Worm (Caenorhabditis elegans) whole organism, L2 larva: ENCODE measurements around the gene F59B2.13.

ENCODE experiments used
- C34F6.9 ChIP-seq: fragments of 150-350 bp; optimal IDR thresholded peaks from 2 replicates; lab custom pipeline; 2014; ENCODE audit warnings: missing biosample characterization, missing genetic modification characterization
- F13H6.1 ChIP-seq: sonication (generic microtip); optimal IDR thresholded peaks from 2 replicates; lab custom pipeline; 2016; ENCODE audit warnings: missing genetic modification characterization, missing compliant biosample characterization
- R02D3.7 ChIP-seq: fragments of 150-350 bp; optimal IDR thresholded peaks from 2 replicates; lab custom pipeline; 2014; ENCODE audit warnings: missing biosample characterization, missing genetic modification characterization
- Y55F3AM.14 ChIP-seq: fragments of 200-800 bp; sonication (Bioruptor generic); optimal IDR thresholded peaks from 2 replicates; lab custom pipeline; 2018; ENCODE audit warnings: mild to moderate bottlenecking, missing genetic modification characterization, missing compliant biosample characterization
- ZK546.5 ChIP-seq: sonication (generic microtip); optimal IDR thresholded peaks from 2 replicates; lab custom pipeline; 2017; ENCODE audit warnings: missing biosample characterization, missing genetic modification characterization
- alr-1 ChIP-seq: fragments of 150-350 bp; optimal IDR thresholded peaks from 2 replicates; lab custom pipeline; 2014; ENCODE audit warnings: missing biosample characterization, missing genetic modification characterization
- aly-2 ChIP-seq: fragments of 150-350 bp; optimal IDR thresholded peaks from 2 replicates; lab custom pipeline; 2014; ENCODE audit warnings: missing biosample characterization, missing genetic modification characterization
- ama-1 ChIP-seq: fragments of 150-350 bp; optimal IDR thresholded peaks from 2 replicates; lab custom pipeline; 2018; ENCODE audit warnings: inconsistent platforms
- blmp-1 ChIP-seq: sonication (generic microtip); optimal IDR thresholded peaks from 2 replicates; lab custom pipeline; 2017; ENCODE audit warnings: missing genetic modification characterization, mild to moderate bottlenecking, missing compliant biosample characterization, antibody characterized with exemption, moderate library complexity; ENCODE audit not compliant: insufficient read depth
- ceh-82 ChIP-seq: fragments of 150-350 bp; optimal IDR thresholded peaks from 2 replicates; lab custom pipeline; 2014; ENCODE audit warnings: missing biosample characterization, missing genetic modification characterization
- egl-27 ChIP-seq: sonication (generic microtip); optimal IDR thresholded peaks from 3 replicates; lab custom pipeline; 2017; ENCODE audit warnings: missing biosample characterization, missing genetic modification reagents, missing genetic modification characterization
- elt-1 ChIP-seq: fragments of 150-350 bp; optimal IDR thresholded peaks from 2 replicates; lab custom pipeline; 2014; ENCODE audit warnings: missing biosample characterization, missing genetic modification characterization
- elt-3 ChIP-seq: sonication (generic microtip); optimal IDR thresholded peaks from 2 replicates; lab custom pipeline; 2017; ENCODE audit warnings: missing biosample characterization, missing genetic modification characterization
- fos-1 ChIP-seq: fragments of 150-350 bp; optimal IDR thresholded peaks from 2 replicates; lab custom pipeline; 2014; ENCODE audit warnings: missing biosample characterization, missing genetic modification characterization
- gmeb-1 ChIP-seq: fragments of 150-350 bp; optimal IDR thresholded peaks from 2 replicates; lab custom pipeline; 2014; ENCODE audit warnings: missing biosample characterization, missing genetic modification characterization
- lin-11 ChIP-seq: fragments of 150-350 bp; sonication (generic microtip); optimal IDR thresholded peaks from 2 replicates; lab custom pipeline; 2014; ENCODE audit warnings: missing biosample characterization, missing genetic modification characterization, inconsistent platforms, mixed read lengths
- lin-13 ChIP-seq: fragments of 150-350 bp; optimal IDR thresholded peaks from 2 replicates; lab custom pipeline; 2014; ENCODE audit warnings: missing biosample characterization, missing genetic modification reagents, missing genetic modification characterization
- lsy-2 ChIP-seq, 2 experiments: fragments of 150-350 bp in 1 of 2; sonication (generic microtip) in 1 of 2; optimal IDR thresholded peaks; 2 replicates each; lab custom pipeline; 2014 to 2017; ENCODE audit warnings: missing biosample characterization in 2 of 2, missing genetic modification characterization in 2 of 2
- mab-5 ChIP-seq: fragments of 150-350 bp; optimal IDR thresholded peaks from 2 replicates; lab custom pipeline; 2014; ENCODE audit warnings: missing biosample characterization, missing genetic modification characterization
- mdl-1 ChIP-seq, 2 experiments: fragments of 150-350 bp in 1 of 2; sonication (generic microtip) in 1 of 2; optimal IDR thresholded peaks; 2 replicates each; lab custom pipeline; 2017; ENCODE audit warnings: missing biosample characterization in 2 of 2, missing genetic modification characterization in 2 of 2
- nhr-10 ChIP-seq: sonication (generic microtip); optimal IDR thresholded peaks from 2 replicates; lab custom pipeline; 2017; ENCODE audit warnings: missing biosample characterization, missing genetic modification characterization
- nhr-11 ChIP-seq: fragments of 150-350 bp; optimal IDR thresholded peaks from 2 replicates; lab custom pipeline; 2014; ENCODE audit warnings: missing biosample characterization, missing genetic modification characterization
- nhr-129 ChIP-seq: fragments of 150-350 bp; optimal IDR thresholded peaks from 2 replicates; lab custom pipeline; 2014; ENCODE audit warnings: missing biosample characterization, missing genetic modification characterization
- nhr-21 ChIP-seq: fragments of 150-350 bp; optimal IDR thresholded peaks from 2 replicates; lab custom pipeline; 2014; ENCODE audit warnings: missing biosample characterization, missing genetic modification characterization
- nhr-23 ChIP-seq: fragments of 150-350 bp; optimal IDR thresholded peaks from 2 replicates; lab custom pipeline; 2014; ENCODE audit warnings: missing biosample characterization, missing genetic modification reagents, missing genetic modification characterization
- nhr-237 ChIP-seq: fragments of 150-350 bp; optimal IDR thresholded peaks from 2 replicates; lab custom pipeline; 2014; ENCODE audit warnings: missing biosample characterization, missing genetic modification characterization
- nhr-25 ChIP-seq: fragments of 150-350 bp; sonication (generic microtip); optimal IDR thresholded peaks from 3 replicates; lab custom pipeline; 2014; ENCODE audit warnings: missing biosample characterization, missing genetic modification characterization
- nhr-6 ChIP-seq: fragments of 150-350 bp; optimal IDR thresholded peaks from 2 replicates; lab custom pipeline; 2014; ENCODE audit warnings: missing biosample characterization, missing genetic modification characterization
- nhr-77 ChIP-seq: fragments of 150-350 bp; optimal IDR thresholded peaks from 2 replicates; lab custom pipeline; 2014; ENCODE audit warnings: missing biosample characterization, missing genetic modification characterization
- peb-1 ChIP-seq: fragments of 150-350 bp; optimal IDR thresholded peaks from 2 replicates; lab custom pipeline; 2014; ENCODE audit warnings: missing biosample characterization, missing genetic modification characterization
- sem-4 ChIP-seq: fragments of 150-350 bp; optimal IDR thresholded peaks from 2 replicates; lab custom pipeline; 2014; ENCODE audit warnings: missing biosample characterization, missing genetic modification reagents, missing genetic modification characterization
- sma-3 ChIP-seq: sonication (generic microtip); optimal IDR thresholded peaks from 2 replicates; lab custom pipeline; 2016; ENCODE audit warnings: missing genetic modification reagents, missing genetic modification characterization, missing compliant biosample characterization
- sma-9 ChIP-seq, 2 experiments: fragments of 150-350 bp in 1 of 2; sonication (generic microtip) in 1 of 2; optimal IDR thresholded peaks; 2 replicates each; lab custom pipeline; 2014 to 2016; ENCODE audit warnings: missing genetic modification characterization in 2 of 2, mild to moderate bottlenecking in 1 of 2, missing biosample characterization in 1 of 2, missing compliant biosample characterization in 1 of 2, missing genetic modification reagents in 1 of 2, moderate library complexity in 1 of 2
- unc-39 ChIP-seq: fragments of 150-350 bp; optimal IDR thresholded peaks from 2 replicates; lab custom pipeline; 2014; ENCODE audit warnings: missing biosample characterization, missing genetic modification characterization
- unc-55 ChIP-seq: fragments of 150-350 bp; sonication (generic microtip); optimal IDR thresholded peaks from 3 replicates; lab custom pipeline; 2014; ENCODE audit warnings: missing biosample characterization, missing genetic modification reagents, missing genetic modification characterization
- zag-1 ChIP-seq: fragments of 150-350 bp; optimal IDR thresholded peaks from 2 replicates; lab custom pipeline; 2014; ENCODE audit warnings: missing biosample characterization, missing genetic modification characterization
- ztf-4 ChIP-seq: fragments of 150-350 bp; optimal IDR thresholded peaks from 2 replicates; lab custom pipeline; 2014; ENCODE audit warnings: missing biosample characterization, missing genetic modification characterization

F59B2.13 gene

DNA sequence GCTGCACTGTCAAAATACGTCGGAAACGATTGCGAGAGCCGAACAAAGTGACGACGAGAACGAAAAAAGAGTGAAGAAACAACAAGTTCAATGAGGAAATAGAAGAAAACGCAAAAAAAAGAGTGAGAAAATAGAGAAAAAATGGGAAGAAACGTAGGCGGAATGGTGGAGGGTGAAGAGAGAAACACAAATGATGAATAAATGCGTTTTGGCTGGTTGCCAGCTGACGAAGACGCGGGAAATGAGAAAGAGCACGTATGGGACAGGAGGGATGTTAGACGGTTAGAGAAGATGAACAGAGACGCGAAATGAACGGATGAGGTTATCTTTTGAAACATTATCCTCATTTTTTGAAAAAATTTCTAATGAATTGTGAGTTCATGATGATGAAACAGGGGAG is 41.9 kb downstream of the F59B2.13 start (continued):
- TF ChIP-seq lin-11 (tag; lab: Kevin White, UChicago) (peak; percentile 36), unc-39 (tag; lab: Kevin White, UChicago) (no peak), nhr-6 (tag; lab: Kevin White, UChicago) (peak; percentile 63), sem-4 (tag; lab: Kevin White, UChicago) (peak; percentile 61), mdl-1 (tag; optimal IDR thresholded peaks at IDR 0.05; lab: Kevin White, UChicago) (peak in 1 of 2 experiments; percentile 37), mab-5 (tag; lab: Kevin White, UChicago) (peak; percentile 21), Y55F3AM.14 (GFP tag; lab: Kevin White, UChicago) (no peak), nhr-77 (tag; lab: Kevin White, UChicago) (no peak), sma-9 (GFP tag; optimal IDR thresholded peaks at IDR 0.05; lab: Kevin White, UChicago) (peak; percentile 83), sma-9 (tag; optimal IDR thresholded peaks at IDR 0.05; lab: Kevin White, UChicago) (no peak), aly-2 (no peak), egl-27 (tag; lab: Kevin White, UChicago) (peak; percentile 59), nhr-10 (tag; lab: Kevin White, UChicago) (no peak), gmeb-1 (tag; lab: Kevin White, UChicago) (no peak), nhr-21 (tag; lab: Kevin White, UChicago) (no peak), unc-55 (GFP tag; lab: Kevin White, UChicago) (peak; percentile 87)

DNA sequence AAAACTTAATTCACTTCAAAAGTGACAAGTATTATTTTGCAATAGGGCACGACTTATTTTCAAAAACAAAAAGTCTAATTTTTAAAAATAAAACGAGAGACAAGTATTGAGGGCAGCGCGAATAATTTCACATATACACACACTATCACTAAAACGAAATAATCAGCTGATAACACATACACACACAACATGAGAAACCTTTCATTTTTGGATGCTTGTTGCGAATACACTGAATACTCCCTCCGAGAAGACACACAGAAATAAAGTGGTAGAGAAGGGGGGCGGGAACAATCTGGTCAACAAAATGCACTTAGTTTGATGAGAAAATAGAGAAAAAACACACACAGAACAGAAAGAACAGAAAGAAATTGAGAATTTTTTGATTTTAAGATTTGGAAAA is 42.4 kb downstream of the F59B2.13 start:
- TF ChIP-seq fos-1 (tag; lab: Kevin White, UChicago) (peak; percentile 27), ama-1 (lab: Kevin White, UChicago) (peak; percentile 10), gmeb-1 (tag; lab: Kevin White, UChicago) (no peak)

DNA sequence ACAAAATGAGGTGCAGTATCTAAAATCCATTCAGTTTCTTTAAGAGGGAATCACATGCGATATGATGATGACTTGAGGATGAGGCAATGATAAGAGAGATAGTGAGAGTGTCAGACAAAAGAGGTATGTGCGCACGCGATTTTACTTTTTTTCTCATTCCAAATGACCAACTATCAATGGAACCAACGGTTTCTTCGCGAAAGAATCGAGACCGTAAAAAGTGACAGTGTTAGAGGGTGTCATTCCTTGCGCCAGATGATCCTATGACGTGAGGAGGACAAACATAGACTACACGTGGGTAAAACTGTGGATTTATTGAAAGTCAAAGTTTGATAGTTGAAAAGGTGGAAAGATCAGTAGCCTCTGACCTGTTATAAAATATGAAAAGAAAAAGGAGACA is 43.0 kb downstream of the F59B2.13 start:
- TF ChIP-seq nhr-23, result no peak
- TF ChIP-seq peb-1 (tag; lab: Kevin White, UChicago), result no peak
- no peak for TF ChIP-seq ceh-82 (tag; lab: Kevin White, UChicago)
- no peak for TF ChIP-seq mab-5 (tag; lab: Kevin White, UChicago)
- no peak for TF ChIP-seq nhr-10 (tag; lab: Kevin White, UChicago)
- no peak for TF ChIP-seq elt-1 (tag; lab: Kevin White, UChicago)
- TF ChIP-seq nhr-237, result no peak
- no peak for TF ChIP-seq lin-13
- no peak for TF ChIP-seq lin-11 (tag; lab: Kevin White, UChicago)
- no peak for TF ChIP-seq C34F6.9 (tag; lab: Kevin White, UChicago)
- TF ChIP-seq sma-3 (GFP tag; lab: Kevin White, UChicago), result no peak
- TF ChIP-seq R02D3.7 (tag; lab: Kevin White, UChicago), result no peak
- peak; percentile 78 for TF ChIP-seq nhr-129 (tag; lab: Kevin White, UChicago)
- no peak for TF ChIP-seq alr-1
- peak; percentile 62 for TF ChIP-seq nhr-21 (tag; lab: Kevin White, UChicago)
- TF ChIP-seq lsy-2 (tag; optimal IDR thresholded peaks at IDR 0.05; lab: Kevin White, UChicago), result no peak
- TF ChIP-seq unc-55 (GFP tag; lab: Kevin White, UChicago), result no peak
- no peak for TF ChIP-seq egl-27 (tag; lab: Kevin White, UChicago)
- peak; percentile 70 for TF ChIP-seq sma-9 (GFP tag; optimal IDR thresholded peaks at IDR 0.05; lab: Kevin White, UChicago)
- no peak for TF ChIP-seq sma-9 (tag; optimal IDR thresholded peaks at IDR 0.05; lab: Kevin White, UChicago)
- TF ChIP-seq nhr-6 (tag; lab: Kevin White, UChicago), result no peak
- TF ChIP-seq fos-1 (tag; lab: Kevin White, UChicago), result peak; percentile 28
- peak; percentile 80 for TF ChIP-seq blmp-1
- no peak for TF ChIP-seq nhr-77 (tag; lab: Kevin White, UChicago)
- TF ChIP-seq nhr-11 (tag; lab: Kevin White, UChicago), result no peak
- TF ChIP-seq elt-3, result no peak
- no peak for TF ChIP-seq ZK546.5 (tag; lab: Kevin White, UChicago)
- TF ChIP-seq mdl-1 (tag; optimal IDR thresholded peaks at IDR 0.05; lab: Kevin White, UChicago), result peak in 1 of 2 experiments; percentile 39
- TF ChIP-seq F13H6.1 (tag; lab: Kevin White, UChicago), result no peak
- TF ChIP-seq ama-1 (lab: Kevin White, UChicago), result no peak
- no peak for TF ChIP-seq sem-4 (tag; lab: Kevin White, UChicago)
- TF ChIP-seq nhr-25 (tag; lab: Kevin White, UChicago), result peak; percentile 22
- no peak for TF ChIP-seq zag-1
- no peak for TF ChIP-seq ztf-4
- TF ChIP-seq, all 48 proteins: peak for 7
